Fruit fly (Drosophila melanogaster): ENCODE results near the gene CG13601.

The CG13601 gene

DNA sequence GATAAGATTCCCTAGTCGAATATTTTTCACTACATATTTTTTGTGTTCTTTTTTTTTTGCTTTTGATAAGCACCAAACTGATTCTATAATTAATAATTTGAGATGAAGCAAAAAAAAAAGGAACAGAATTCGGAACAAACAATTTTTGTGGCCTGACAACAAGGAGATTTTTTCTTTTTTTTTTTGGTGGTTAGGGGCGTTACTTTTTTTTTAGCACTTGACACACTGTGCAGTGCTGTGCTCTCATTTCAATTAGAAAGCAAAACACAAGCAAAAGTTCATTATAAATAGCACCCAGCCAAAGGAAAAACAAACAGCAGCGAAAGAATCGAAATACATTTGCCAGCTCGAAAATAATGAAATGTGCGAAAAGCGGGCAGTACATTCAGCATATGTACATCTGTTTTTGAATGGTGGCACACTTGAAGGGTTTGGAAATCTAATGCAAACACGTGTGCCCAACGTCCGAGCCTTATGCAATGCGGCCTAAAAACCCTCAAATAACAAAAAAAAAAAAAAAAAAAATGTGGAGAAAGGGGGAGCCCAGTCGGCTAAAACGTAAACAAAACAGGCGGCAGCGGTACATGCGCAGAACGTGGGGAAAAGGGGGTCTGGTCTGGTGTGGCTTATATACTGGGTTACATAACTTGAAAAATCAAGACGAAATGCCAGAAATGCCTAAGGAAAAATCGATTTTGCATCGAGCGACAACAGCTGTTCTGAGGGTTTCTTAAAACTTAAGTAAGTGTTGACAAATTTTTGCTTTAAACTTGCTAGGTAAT is 14.4 kb upstream of the CG13601 start (continued):
- TF ChIP-seq net (GFP tag; optimal IDR thresholded peaks at IDR 0.05) (peak; percentile 26), cyc (GFP tag; optimal IDR thresholded peaks at IDR 0.05) (peak; percentile 8)

DNA sequence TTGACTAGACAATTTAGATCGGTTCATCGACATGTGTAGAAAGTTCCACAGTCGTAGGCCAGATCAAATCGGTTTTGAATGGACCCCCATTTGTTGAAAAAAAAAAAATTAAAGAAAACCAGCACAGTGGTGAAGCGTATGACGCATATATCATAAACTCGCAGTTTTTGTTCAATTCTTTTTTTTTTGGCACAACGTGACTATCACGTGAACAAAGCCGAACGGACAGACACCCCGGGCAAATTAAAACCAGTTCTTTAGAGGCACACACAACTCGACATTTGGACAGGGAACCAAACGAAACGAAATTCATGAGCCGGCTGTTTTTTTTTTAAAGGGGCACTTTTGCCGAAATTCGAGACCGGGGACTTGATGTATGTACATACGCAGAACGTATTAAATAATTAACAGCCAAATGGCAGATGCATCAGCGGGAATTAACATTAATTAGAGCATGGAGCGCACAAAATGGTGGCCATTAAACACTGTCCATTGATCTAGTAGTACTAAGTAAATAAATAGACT is 13.5 kb upstream of the CG13601 start:
- TF ChIP-seq CG11902 (GFP tag; optimal IDR thresholded peaks at IDR 0.05) (no peak), Ets21C (GFP tag; optimal IDR thresholded peaks at IDR 0.05) (no peak), acj6 (GFP tag; optimal IDR thresholded peaks at IDR 0.05) (no peak), Blimp-1 (GFP tag; optimal IDR thresholded peaks at IDR 0.05) (no peak), eg (GFP tag; IDR thresholded peaks at IDR 0.05) (no peak; the same call in 2 of the 3 replicates), vri (GFP tag; optimal IDR thresholded peaks at IDR 0.05) (no peak), lz (GFP tag; optimal IDR thresholded peaks at IDR 0.05) (no peak), CG6163 (GFP tag; IDR thresholded peaks at IDR 0.05) (no peak), dsx (GFP tag; optimal IDR thresholded peaks at IDR 0.05; ENCODE audit: poor library complexity, severe bottlenecking) (no peak), Sox15 (GFP tag; optimal IDR thresholded peaks at IDR 0.05) (no peak)

DNA sequence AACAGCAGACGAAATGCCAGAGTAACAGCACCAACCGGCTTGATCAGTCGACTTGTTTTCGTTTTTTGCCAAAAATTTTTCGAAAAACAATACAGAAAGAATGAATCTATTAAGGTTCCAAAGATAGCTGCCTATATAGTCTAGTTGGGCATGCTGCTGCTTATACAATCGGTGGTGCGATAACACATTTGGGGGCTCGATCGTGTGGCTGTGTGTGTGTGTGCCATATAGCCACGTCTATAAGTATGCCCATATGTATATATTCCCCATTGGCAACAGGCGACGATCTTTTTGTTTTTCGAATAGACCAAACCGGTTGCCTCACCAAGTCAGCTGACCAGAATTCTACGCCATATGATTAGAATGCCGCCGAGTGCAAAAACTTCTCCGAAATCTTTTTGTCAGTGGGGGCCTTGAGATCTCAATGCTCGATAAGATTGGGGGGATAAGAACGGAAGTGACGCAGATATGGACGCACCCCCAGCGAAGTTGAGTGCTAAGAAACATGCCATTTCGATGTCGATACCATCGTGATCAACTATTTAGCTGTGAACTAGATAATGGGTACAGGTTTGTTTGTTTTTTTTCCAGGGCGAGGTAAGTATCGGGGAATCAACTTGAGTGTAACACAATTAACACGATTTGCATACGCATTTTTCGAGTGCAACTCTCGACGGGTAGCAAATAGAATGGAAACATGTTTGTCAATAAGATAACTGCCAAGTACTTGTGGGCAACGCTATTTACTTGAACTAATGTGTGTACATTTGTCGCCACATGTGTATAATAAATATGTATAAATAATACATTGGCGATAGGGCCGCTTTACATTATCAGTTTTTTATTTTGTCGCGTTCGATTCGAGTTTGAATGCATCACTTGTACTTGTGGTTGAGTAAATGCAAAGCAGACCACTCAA is 12.7 kb upstream of the CG13601 start:
- TF ChIP-seq Ets96B (tag; optimal IDR thresholded peaks at IDR 0.05) = no peak
- peak; percentile 40 for TF ChIP-seq CG16779 (tag; optimal IDR thresholded peaks at IDR 0.05)
- TF ChIP-seq fd59A (GFP tag; optimal IDR thresholded peaks at IDR 0.05) = no peak
- TF ChIP-seq ss (GFP tag; optimal IDR thresholded peaks at IDR 0.05) = no peak
- TF ChIP-seq CG8119 (GFP tag; IDR thresholded peaks at IDR 0.05) = peak; percentile 45; the same call in 1 of the 3 replicates
- TF ChIP-seq Hr38 (GFP tag; optimal IDR thresholded peaks at IDR 0.05) = peak; percentile 35
- TF ChIP-seq CG34406 (GFP tag; optimal IDR thresholded peaks at IDR 0.05) = no peak
- no peak for TF ChIP-seq Ets21C (GFP tag; optimal IDR thresholded peaks at IDR 0.05)
- no peak for TF ChIP-seq CG4318 (GFP tag; optimal IDR thresholded peaks at IDR 0.05)
- TF ChIP-seq spab (GFP tag; optimal IDR thresholded peaks at IDR 0.05) = no peak
- TF ChIP-seq Sox14 (GFP tag; optimal IDR thresholded peaks at IDR 0.05) = no peak
- TF ChIP-seq salr (GFP tag; optimal IDR thresholded peaks at IDR 0.05) = no peak
- TF ChIP-seq OdsH (GFP tag; optimal IDR thresholded peaks at IDR 0.05) = peak; percentile 17
- TF ChIP-seq esn (GFP tag; optimal IDR thresholded peaks at IDR 0.05) = no peak
- TF ChIP-seq CG1621 (tag; optimal IDR thresholded peaks at IDR 0.05) = no peak
- peak; percentile 6 for TF ChIP-seq acj6 (GFP tag; optimal IDR thresholded peaks at IDR 0.05)
- TF ChIP-seq lz (GFP tag; optimal IDR thresholded peaks at IDR 0.05) = no peak
- no peak for TF ChIP-seq Eip93F (GFP tag; optimal IDR thresholded peaks at IDR 0.05)
- peak; percentile 38 for TF ChIP-seq CG32006 (GFP tag; optimal IDR thresholded peaks at IDR 0.05)
- no peak for TF ChIP-seq CG9139 (GFP tag; optimal IDR thresholded peaks at IDR 0.05)
- no peak for TF ChIP-seq CG6854 (GFP tag; optimal IDR thresholded peaks at IDR 0.05)
- no peak for TF ChIP-seq Sox15 (GFP tag; optimal IDR thresholded peaks at IDR 0.05)
- TF ChIP-seq Sox102F (GFP tag; optimal IDR thresholded peaks at IDR 0.05) = no peak
- no peak for TF ChIP-seq svp (GFP tag)
- no peak for TF ChIP-seq CG7368 (GFP tag; optimal IDR thresholded peaks at IDR 0.05)
- TF ChIP-seq pdm3 (GFP tag; optimal IDR thresholded peaks at IDR 0.05) = no peak
- TF ChIP-seq CG6792 (GFP tag; optimal IDR thresholded peaks at IDR 0.05) = no peak
- no peak for TF ChIP-seq CG3032 (tag; optimal IDR thresholded peaks at IDR 0.05)
- TF ChIP-seq CG6808 (GFP tag; optimal IDR thresholded peaks at IDR 0.05) = no peak
- TF ChIP-seq CG11902 (GFP tag; optimal IDR thresholded peaks at IDR 0.05) = no peak
- no peak for TF ChIP-seq Eip75B (GFP tag; optimal IDR thresholded peaks at IDR 0.05)
- 0 out of 3 replicates have a peak, but pooled peaks have one; percentile 7 for TF ChIP-seq CG6163 (GFP tag; IDR thresholded peaks at IDR 0.05)
- no peak for TF ChIP-seq CG11294 (GFP tag; IDR thresholded peaks at IDR 0.05)
- TF ChIP-seq CG8632 (GFP tag; optimal IDR thresholded peaks at IDR 0.05) = no peak
- no peak for TF ChIP-seq CG10631 (GFP tag; optimal IDR thresholded peaks at IDR 0.05)
- TF ChIP-seq Hr39 (GFP tag; optimal IDR thresholded peaks at IDR 0.05) = no peak
- TF ChIP-seq Hr4 (GFP tag; optimal IDR thresholded peaks at IDR 0.05) = no peak

Data from whole organism, prepupa.